Worm (Caenorhabditis elegans) whole organism, L2 larva: ENCODE data around the gene col-113.

Experiments
- R02D3.7 ChIP-seq: fragments of 150-350 bp; optimal IDR thresholded peaks from 2 replicates; lab custom pipeline; 2014; ENCODE audit warnings: missing biosample characterization, missing genetic modification characterization
- ZK546.5 ChIP-seq: sonication (generic microtip); optimal IDR thresholded peaks from 2 replicates; lab custom pipeline; 2017; ENCODE audit warnings: missing biosample characterization, missing genetic modification characterization
- ama-1 ChIP-seq: fragments of 150-350 bp; optimal IDR thresholded peaks from 2 replicates; lab custom pipeline; 2018; ENCODE audit warnings: inconsistent platforms
- ceh-16 ChIP-seq: fragments of 150-350 bp; optimal IDR thresholded peaks from 2 replicates; lab custom pipeline; 2014; ENCODE audit warnings: missing biosample characterization, missing genetic modification characterization
- lin-13 ChIP-seq: fragments of 150-350 bp; optimal IDR thresholded peaks from 2 replicates; lab custom pipeline; 2014; ENCODE audit warnings: missing biosample characterization, missing genetic modification reagents, missing genetic modification characterization
- lsy-2 ChIP-seq, 2 experiments: fragments of 150-350 bp in 1 of 2; sonication (generic microtip) in 1 of 2; optimal IDR thresholded peaks; 2 replicates each; lab custom pipeline; 2014 to 2017; ENCODE audit warnings: missing biosample characterization in 2 of 2, missing genetic modification characterization in 2 of 2
- mdl-1 ChIP-seq, 2 experiments: fragments of 150-350 bp in 1 of 2; sonication (generic microtip) in 1 of 2; optimal IDR thresholded peaks; 2 replicates each; lab custom pipeline; 2017; ENCODE audit warnings: missing biosample characterization in 2 of 2, missing genetic modification characterization in 2 of 2
- nhr-11 ChIP-seq: fragments of 150-350 bp; optimal IDR thresholded peaks from 2 replicates; lab custom pipeline; 2014; ENCODE audit warnings: missing biosample characterization, missing genetic modification characterization
- nhr-21 ChIP-seq: fragments of 150-350 bp; optimal IDR thresholded peaks from 2 replicates; lab custom pipeline; 2014; ENCODE audit warnings: missing biosample characterization, missing genetic modification characterization
- nhr-25 ChIP-seq: fragments of 150-350 bp; sonication (generic microtip); optimal IDR thresholded peaks from 3 replicates; lab custom pipeline; 2014; ENCODE audit warnings: missing biosample characterization, missing genetic modification characterization
- sma-9 ChIP-seq, 2 experiments: fragments of 150-350 bp in 1 of 2; sonication (generic microtip) in 1 of 2; optimal IDR thresholded peaks; 2 replicates each; lab custom pipeline; 2014 to 2016; ENCODE audit warnings: missing genetic modification characterization in 2 of 2, mild to moderate bottlenecking in 1 of 2, missing biosample characterization in 1 of 2, missing compliant biosample characterization in 1 of 2, missing genetic modification reagents in 1 of 2, moderate library complexity in 1 of 2
- unc-39 ChIP-seq: fragments of 150-350 bp; optimal IDR thresholded peaks from 2 replicates; lab custom pipeline; 2014; ENCODE audit warnings: missing biosample characterization, missing genetic modification characterization
- ztf-11 ChIP-seq: sonication (generic microtip); optimal IDR thresholded peaks from 2 replicates; lab custom pipeline; 2017; ENCODE audit warnings: missing biosample characterization, missing genetic modification characterization

ce11 chrIV:7176887-7177286, 24.6 kb upstream of the col-113 start, which contains the start of gene str-44:
- TF ChIP-seq ZK546.5 (no peak), nhr-21 (tag; lab: Kevin White, UChicago) (no peak), ztf-11 (tag; lab: Kevin White, UChicago) (no peak), unc-39 (tag; lab: Kevin White, UChicago) (no peak), ama-1 (no peak), nhr-11 (no peak), nhr-25 (no peak), ceh-16 (tag; lab: Kevin White, UChicago) (no peak), lin-13 (GFP tag; lab: Kevin White, UChicago) (no peak), lsy-2 (tag; optimal IDR thresholded peaks at IDR 0.05; lab: Kevin White, UChicago) (no peak), mdl-1 (tag; optimal IDR thresholded peaks at IDR 0.05; lab: Kevin White, UChicago) (no peak), R02D3.7 (no peak), sma-9 (GFP tag; optimal IDR thresholded peaks at IDR 0.05; lab: Kevin White, UChicago) (no peak), sma-9 (tag; optimal IDR thresholded peaks at IDR 0.05; lab: Kevin White, UChicago) (no peak)
